Worm (Caenorhabditis elegans) whole organism, L2 larva: ENCODE data around the gene svh-5.

Source experiments
- C34F6.9 ChIP-seq: fragments of 150-350 bp; optimal IDR thresholded peaks from 2 replicates; lab custom pipeline; 2014; ENCODE audit warnings: missing biosample characterization, missing genetic modification characterization
- F13H6.1 ChIP-seq: sonication (generic microtip); optimal IDR thresholded peaks from 2 replicates; lab custom pipeline; 2016; ENCODE audit warnings: missing genetic modification characterization, missing compliant biosample characterization
- Y55F3AM.14 ChIP-seq: fragments of 200-800 bp; sonication (Bioruptor generic); optimal IDR thresholded peaks from 2 replicates; lab custom pipeline; 2018; ENCODE audit warnings: mild to moderate bottlenecking, missing genetic modification characterization, missing compliant biosample characterization
- ZK546.5 ChIP-seq: sonication (generic microtip); optimal IDR thresholded peaks from 2 replicates; lab custom pipeline; 2017; ENCODE audit warnings: missing biosample characterization, missing genetic modification characterization
- alr-1 ChIP-seq: fragments of 150-350 bp; optimal IDR thresholded peaks from 2 replicates; lab custom pipeline; 2014; ENCODE audit warnings: missing biosample characterization, missing genetic modification characterization
- aly-2 ChIP-seq: fragments of 150-350 bp; optimal IDR thresholded peaks from 2 replicates; lab custom pipeline; 2014; ENCODE audit warnings: missing biosample characterization, missing genetic modification characterization
- ama-1 ChIP-seq: fragments of 150-350 bp; optimal IDR thresholded peaks from 2 replicates; lab custom pipeline; 2018; ENCODE audit warnings: inconsistent platforms
- blmp-1 ChIP-seq: sonication (generic microtip); optimal IDR thresholded peaks from 2 replicates; lab custom pipeline; 2017; ENCODE audit warnings: missing genetic modification characterization, mild to moderate bottlenecking, missing compliant biosample characterization, antibody characterized with exemption, moderate library complexity; ENCODE audit not compliant: insufficient read depth
- ceh-16 ChIP-seq: fragments of 150-350 bp; optimal IDR thresholded peaks from 2 replicates; lab custom pipeline; 2014; ENCODE audit warnings: missing biosample characterization, missing genetic modification characterization
- ceh-82 ChIP-seq: fragments of 150-350 bp; optimal IDR thresholded peaks from 2 replicates; lab custom pipeline; 2014; ENCODE audit warnings: missing biosample characterization, missing genetic modification characterization
- crh-2 ChIP-seq: sonication (generic microtip); optimal IDR thresholded peaks from 2 replicates; lab custom pipeline; 2017; ENCODE audit warnings: missing biosample characterization, missing genetic modification characterization
- dmd-4 ChIP-seq: sonication (generic microtip); optimal IDR thresholded peaks from 2 replicates; lab custom pipeline; 2017; ENCODE audit warnings: missing biosample characterization, missing genetic modification characterization
- egl-27 ChIP-seq: sonication (generic microtip); optimal IDR thresholded peaks from 3 replicates; lab custom pipeline; 2017; ENCODE audit warnings: missing biosample characterization, missing genetic modification reagents, missing genetic modification characterization
- elt-1 ChIP-seq: fragments of 150-350 bp; optimal IDR thresholded peaks from 2 replicates; lab custom pipeline; 2014; ENCODE audit warnings: missing biosample characterization, missing genetic modification characterization
- elt-3 ChIP-seq: sonication (generic microtip); optimal IDR thresholded peaks from 2 replicates; lab custom pipeline; 2017; ENCODE audit warnings: missing biosample characterization, missing genetic modification characterization
- fos-1 ChIP-seq: fragments of 150-350 bp; optimal IDR thresholded peaks from 2 replicates; lab custom pipeline; 2014; ENCODE audit warnings: missing biosample characterization, missing genetic modification characterization
- lin-13 ChIP-seq: fragments of 150-350 bp; optimal IDR thresholded peaks from 2 replicates; lab custom pipeline; 2014; ENCODE audit warnings: missing biosample characterization, missing genetic modification reagents, missing genetic modification characterization
- lin-39 ChIP-seq: fragments of 150-350 bp; optimal IDR thresholded peaks from 2 replicates; lab custom pipeline; 2014; ENCODE audit warnings: missing biosample characterization, missing genetic modification reagents, missing genetic modification characterization
- lsy-2 ChIP-seq, 2 experiments: fragments of 150-350 bp in 1 of 2; sonication (generic microtip) in 1 of 2; optimal IDR thresholded peaks; 2 replicates each; lab custom pipeline; 2014 to 2017; ENCODE audit warnings: missing biosample characterization in 2 of 2, missing genetic modification characterization in 2 of 2
- mab-5 ChIP-seq: fragments of 150-350 bp; optimal IDR thresholded peaks from 2 replicates; lab custom pipeline; 2014; ENCODE audit warnings: missing biosample characterization, missing genetic modification characterization
- mbf-1 ChIP-seq: sonication (generic microtip); optimal IDR thresholded peaks from 2 replicates; lab custom pipeline; 2017; ENCODE audit warnings: missing biosample characterization, missing genetic modification characterization
- nhr-10 ChIP-seq: sonication (generic microtip); optimal IDR thresholded peaks from 2 replicates; lab custom pipeline; 2017; ENCODE audit warnings: missing biosample characterization, missing genetic modification characterization
- nhr-11 ChIP-seq: fragments of 150-350 bp; optimal IDR thresholded peaks from 2 replicates; lab custom pipeline; 2014; ENCODE audit warnings: missing biosample characterization, missing genetic modification characterization
- nhr-12 ChIP-seq: fragments of 150-350 bp; optimal IDR thresholded peaks from 2 replicates; lab custom pipeline; 2014; ENCODE audit warnings: missing biosample characterization, missing genetic modification characterization
- nhr-129 ChIP-seq: fragments of 150-350 bp; optimal IDR thresholded peaks from 2 replicates; lab custom pipeline; 2014; ENCODE audit warnings: missing biosample characterization, missing genetic modification characterization
- nhr-21 ChIP-seq: fragments of 150-350 bp; optimal IDR thresholded peaks from 2 replicates; lab custom pipeline; 2014; ENCODE audit warnings: missing biosample characterization, missing genetic modification characterization
- nhr-23 ChIP-seq: fragments of 150-350 bp; optimal IDR thresholded peaks from 2 replicates; lab custom pipeline; 2014; ENCODE audit warnings: missing biosample characterization, missing genetic modification reagents, missing genetic modification characterization
- nhr-237 ChIP-seq: fragments of 150-350 bp; optimal IDR thresholded peaks from 2 replicates; lab custom pipeline; 2014; ENCODE audit warnings: missing biosample characterization, missing genetic modification characterization
- nhr-25 ChIP-seq: fragments of 150-350 bp; sonication (generic microtip); optimal IDR thresholded peaks from 3 replicates; lab custom pipeline; 2014; ENCODE audit warnings: missing biosample characterization, missing genetic modification characterization
- nhr-6 ChIP-seq: fragments of 150-350 bp; optimal IDR thresholded peaks from 2 replicates; lab custom pipeline; 2014; ENCODE audit warnings: missing biosample characterization, missing genetic modification characterization
- peb-1 ChIP-seq: fragments of 150-350 bp; optimal IDR thresholded peaks from 2 replicates; lab custom pipeline; 2014; ENCODE audit warnings: missing biosample characterization, missing genetic modification characterization
- sem-4 ChIP-seq: fragments of 150-350 bp; optimal IDR thresholded peaks from 2 replicates; lab custom pipeline; 2014; ENCODE audit warnings: missing biosample characterization, missing genetic modification reagents, missing genetic modification characterization
- skn-1 ChIP-seq: sonication (generic microtip); optimal IDR thresholded peaks from 2 replicates; lab custom pipeline; 2017; ENCODE audit warnings: missing biosample characterization, missing genetic modification characterization
- sma-3 ChIP-seq: sonication (generic microtip); optimal IDR thresholded peaks from 2 replicates; lab custom pipeline; 2016; ENCODE audit warnings: missing genetic modification reagents, missing genetic modification characterization, missing compliant biosample characterization
- sma-9 ChIP-seq, 2 experiments: fragments of 150-350 bp in 1 of 2; sonication (generic microtip) in 1 of 2; optimal IDR thresholded peaks; 2 replicates each; lab custom pipeline; 2014 to 2016; ENCODE audit warnings: missing genetic modification characterization in 2 of 2, mild to moderate bottlenecking in 1 of 2, missing biosample characterization in 1 of 2, missing compliant biosample characterization in 1 of 2, missing genetic modification reagents in 1 of 2, moderate library complexity in 1 of 2
- snpc-4 ChIP-seq: fragments of 150-350 bp; optimal IDR thresholded peaks from 2 replicates; lab custom pipeline; 2014; ENCODE audit warnings: missing biosample characterization, missing genetic modification characterization
- unc-39 ChIP-seq: fragments of 150-350 bp; optimal IDR thresholded peaks from 2 replicates; lab custom pipeline; 2014; ENCODE audit warnings: missing biosample characterization, missing genetic modification characterization
- unc-62 ChIP-seq: fragments of 150-350 bp; optimal IDR thresholded peaks from 2 replicates; lab custom pipeline; 2014; ENCODE audit warnings: missing biosample characterization, missing genetic modification reagents, missing genetic modification characterization
- zag-1 ChIP-seq: fragments of 150-350 bp; optimal IDR thresholded peaks from 2 replicates; lab custom pipeline; 2014; ENCODE audit warnings: missing biosample characterization, missing genetic modification characterization
- ztf-1 ChIP-seq: fragments of 200-800 bp; sonication (Bioruptor generic); conservative IDR thresholded peaks from 2 replicates; pipeline ENCODE4 v1.3.6; 2022; ENCODE audit warnings: missing genetic modification characterization, missing compliant biosample characterization
- ztf-11 ChIP-seq: sonication (generic microtip); optimal IDR thresholded peaks from 2 replicates; lab custom pipeline; 2017; ENCODE audit warnings: missing biosample characterization, missing genetic modification characterization
- ztf-4 ChIP-seq: fragments of 150-350 bp; optimal IDR thresholded peaks from 2 replicates; lab custom pipeline; 2014; ENCODE audit warnings: missing biosample characterization, missing genetic modification characterization

svh-5 gene

ce11 chrX:15335636-15336035 is 42.0 kb downstream of the svh-5 start:
- TF ChIP-seq sem-4: no peak
- TF ChIP-seq sma-3 (GFP tag; lab: Kevin White, UChicago): no peak
- TF ChIP-seq skn-1: no peak
- no peak for TF ChIP-seq aly-2 (tag; lab: Kevin White, UChicago)
- no peak for TF ChIP-seq peb-1
- no peak for TF ChIP-seq nhr-129 (tag; lab: Kevin White, UChicago)
- no peak for TF ChIP-seq ztf-11 (tag; lab: Kevin White, UChicago)
- TF ChIP-seq lsy-2 (tag; optimal IDR thresholded peaks at IDR 0.05; lab: Kevin White, UChicago): no peak
- no peak for TF ChIP-seq F13H6.1 (tag; lab: Kevin White, UChicago)
- no peak for TF ChIP-seq nhr-10
- TF ChIP-seq alr-1 (tag; lab: Kevin White, UChicago): no peak
- no peak for TF ChIP-seq ztf-4 (tag; lab: Kevin White, UChicago)
- TF ChIP-seq, all 48 proteins: peak for 0

- peak; percentile 60 for TF ChIP-seq sma-9 (GFP tag; optimal IDR thresholded peaks at IDR 0.05; lab: Kevin White, UChicago)
- no peak for TF ChIP-seq sma-9 (tag; optimal IDR thresholded peaks at IDR 0.05; lab: Kevin White, UChicago)
- TF ChIP-seq ztf-1 (GFP tag; lab: Robert Waterston, UW): no peak
- peak; percentile 13 for TF ChIP-seq nhr-129 (tag; lab: Kevin White, UChicago)
Observed at ce11 chrX:15334897-15335296, 42.7 kb downstream of the svh-5 start.

ce11 chrX:15330664-15331063 is 47.0 kb downstream of the svh-5 start, which contains the start of gene Y15E3A.4:
Gene Y15E3A.4 (plus strand): TSS chrX:15330964.
- TF ChIP-seq ztf-1 (GFP tag; lab: Robert Waterston, UW) (no peak), F13H6.1 (tag; lab: Kevin White, UChicago) (no peak), sem-4 (no peak), ztf-11 (tag; lab: Kevin White, UChicago) (no peak), C34F6.9 (tag; lab: Kevin White, UChicago) (no peak), ama-1 (lab: Kevin White, UChicago) (no peak), nhr-12 (tag; lab: Kevin White, UChicago) (no peak)

ce11 chrX:15328343-15328742 is 49.3 kb downstream of the svh-5 start:
- TF ChIP-seq mbf-1 (tag; lab: Kevin White, UChicago) (no peak), ztf-11 (tag; lab: Kevin White, UChicago) (no peak), nhr-10 (no peak), Y55F3AM.14 (GFP tag; lab: Kevin White, UChicago) (no peak), ZK546.5 (tag; lab: Kevin White, UChicago) (no peak), nhr-12 (tag; lab: Kevin White, UChicago) (no peak), mab-5 (tag; lab: Kevin White, UChicago) (no peak), snpc-4 (tag; lab: Kevin White, UChicago) (no peak), elt-3 (tag; lab: Kevin White, UChicago) (no peak), blmp-1 (tag; lab: Kevin White, UChicago) (no peak), elt-1 (no peak), nhr-23 (tag; lab: Kevin White, UChicago) (no peak)

- no peak for TF ChIP-seq nhr-237 (tag; lab: Kevin White, UChicago)
- TF ChIP-seq peb-1: no peak
- no peak for TF ChIP-seq nhr-10
- no peak for TF ChIP-seq egl-27 (tag; lab: Kevin White, UChicago)
- TF ChIP-seq sma-3 (GFP tag; lab: Kevin White, UChicago): peak; percentile 32
- no peak for TF ChIP-seq nhr-21 (tag; lab: Kevin White, UChicago)
- no peak for TF ChIP-seq sem-4
- TF ChIP-seq lsy-2 (tag; optimal IDR thresholded peaks at IDR 0.05; lab: Kevin White, UChicago): no peak
- TF ChIP-seq zag-1: no peak
- TF ChIP-seq lin-13 (GFP tag; lab: Kevin White, UChicago): no peak
- TF ChIP-seq ceh-82: no peak
- TF ChIP-seq mbf-1 (tag; lab: Kevin White, UChicago): no peak
- TF ChIP-seq elt-1: no peak
- TF ChIP-seq unc-62 (GFP tag; lab: Kevin White, UChicago): no peak
- TF ChIP-seq dmd-4 (tag; lab: Kevin White, UChicago): no peak
- no peak for TF ChIP-seq ztf-4 (tag; lab: Kevin White, UChicago)
- no peak for TF ChIP-seq ama-1 (lab: Kevin White, UChicago)
- no peak for TF ChIP-seq ztf-1 (GFP tag; lab: Robert Waterston, UW)
- no peak for TF ChIP-seq fos-1 (tag; lab: Kevin White, UChicago)
- TF ChIP-seq lin-39 (tag; lab: Kevin White, UChicago): no peak
- peak; percentile 81 for TF ChIP-seq nhr-25 (tag; lab: Kevin White, UChicago)
- no peak for TF ChIP-seq unc-39 (tag; lab: Kevin White, UChicago)
- peak; percentile 42 for TF ChIP-seq crh-2
- TF ChIP-seq nhr-11 (tag; lab: Kevin White, UChicago): no peak
- TF ChIP-seq ceh-16 (tag; lab: Kevin White, UChicago): peak; percentile 78
- no peak for TF ChIP-seq ztf-11 (tag; lab: Kevin White, UChicago)
- no peak for TF ChIP-seq snpc-4 (tag; lab: Kevin White, UChicago)
- TF ChIP-seq alr-1 (tag; lab: Kevin White, UChicago): no peak
- TF ChIP-seq elt-3 (tag; lab: Kevin White, UChicago): no peak
- TF ChIP-seq skn-1: no peak
- TF ChIP-seq sma-9 (GFP tag; optimal IDR thresholded peaks at IDR 0.05; lab: Kevin White, UChicago): peak; percentile 69
- no peak for TF ChIP-seq sma-9 (tag; optimal IDR thresholded peaks at IDR 0.05; lab: Kevin White, UChicago)
- TF ChIP-seq blmp-1 (tag; lab: Kevin White, UChicago): peak; percentile 51
- TF ChIP-seq nhr-6 (tag; lab: Kevin White, UChicago): peak; percentile 7
Observed at ce11 chrX:15327238-15327637, 50.4 kb downstream of the svh-5 start.
